Worm (Caenorhabditis elegans) whole organism, L2 larva: ENCODE data around the gene ceh-76.

Experiments used
- ama-1 ChIP-seq: fragments of 150-350 bp; optimal IDR thresholded peaks from 2 replicates; lab custom pipeline; 2018; ENCODE audit warnings: inconsistent platforms
- ceh-82 ChIP-seq: fragments of 150-350 bp; optimal IDR thresholded peaks from 2 replicates; lab custom pipeline; 2014; ENCODE audit warnings: missing biosample characterization, missing genetic modification characterization
- lin-39 ChIP-seq: fragments of 150-350 bp; optimal IDR thresholded peaks from 2 replicates; lab custom pipeline; 2014; ENCODE audit warnings: missing biosample characterization, missing genetic modification reagents, missing genetic modification characterization
- nhr-10 ChIP-seq: sonication (generic microtip); optimal IDR thresholded peaks from 2 replicates; lab custom pipeline; 2017; ENCODE audit warnings: missing biosample characterization, missing genetic modification characterization
- nhr-77 ChIP-seq: fragments of 150-350 bp; optimal IDR thresholded peaks from 2 replicates; lab custom pipeline; 2014; ENCODE audit warnings: missing biosample characterization, missing genetic modification characterization
- unc-55 ChIP-seq: fragments of 150-350 bp; sonication (generic microtip); optimal IDR thresholded peaks from 3 replicates; lab custom pipeline; 2014; ENCODE audit warnings: missing biosample characterization, missing genetic modification reagents, missing genetic modification characterization
- unc-62 ChIP-seq: fragments of 150-350 bp; optimal IDR thresholded peaks from 2 replicates; lab custom pipeline; 2014; ENCODE audit warnings: missing biosample characterization, missing genetic modification reagents, missing genetic modification characterization
- zag-1 ChIP-seq: fragments of 150-350 bp; optimal IDR thresholded peaks from 2 replicates; lab custom pipeline; 2014; ENCODE audit warnings: missing biosample characterization, missing genetic modification characterization
- ztf-11 ChIP-seq: sonication (generic microtip); optimal IDR thresholded peaks from 2 replicates; lab custom pipeline; 2017; ENCODE audit warnings: missing biosample characterization, missing genetic modification characterization

- TF ChIP-seq ceh-82 (tag; lab: Kevin White, UChicago): no peak
- TF ChIP-seq nhr-77 (tag; lab: Kevin White, UChicago): no peak
- no peak for TF ChIP-seq nhr-10 (tag; lab: Kevin White, UChicago)
- no peak for TF ChIP-seq unc-62 (GFP tag; lab: Kevin White, UChicago)
- no peak for TF ChIP-seq ztf-11 (tag; lab: Kevin White, UChicago)
- TF ChIP-seq unc-55 (GFP tag; lab: Kevin White, UChicago): no peak
- TF ChIP-seq lin-39 (tag; lab: Kevin White, UChicago): no peak
- TF ChIP-seq zag-1 (tag; lab: Kevin White, UChicago): no peak
- no peak for TF ChIP-seq ama-1 (lab: Kevin White, UChicago)
Measured at ce11 chrV:7964429-7964828, 30.0 kb downstream of the ceh-76 start.
